Worm (Caenorhabditis elegans) whole organism, midembryonic: Measurements from ENCODE around the gene clec-158.

Experiments
- T22C8.4 ChIP-seq: fragments of 200-800 bp; sonication (Bioruptor generic); IDR thresholded peaks from 2 replicates; pipeline ENCODE4 v1.3.6; 2022; ENCODE audit warnings: missing genetic modification characterization, missing compliant biosample characterization
- flt-1 ChIP-seq: fragments of 200-800 bp; sonication (Bioruptor generic); IDR thresholded peaks from 2 replicates; pipeline ENCODE4 v1.3.6; 2022; ENCODE audit warnings: missing genetic modification characterization, missing compliant biosample characterization
- med-1 ChIP-seq: sonication (generic microtip); optimal IDR thresholded peaks from 2 replicates; lab custom pipeline; 2017; ENCODE audit warnings: missing genetic modification characterization, mild to moderate bottlenecking, missing compliant biosample characterization, antibody characterized with exemption, missing genetic modification reagents; ENCODE audit not compliant: insufficient read depth
- ref-1 ChIP-seq: fragments of 200-800 bp; sonication (Bioruptor generic); conservative IDR thresholded peaks from 2 replicates; pipeline ENCODE4 v1.3.6; 2022; ENCODE audit warnings: missing genetic modification reagents, missing genetic modification characterization, missing compliant biosample characterization
- tab-1 ChIP-seq: fragments of 200-800 bp; sonication (Bioruptor generic); IDR thresholded peaks from 2 replicates; pipeline ENCODE4 v1.3.6; 2022; ENCODE audit warnings: missing genetic modification characterization, missing compliant biosample characterization
- ztf-23 ChIP-seq: fragments of 200-800 bp; sonication (Bioruptor generic); IDR thresholded peaks from 2 replicates; pipeline ENCODE4 v1.3.6; 2022; ENCODE audit warnings: missing genetic modification reagents, missing genetic modification characterization, missing compliant biosample characterization

DNA sequence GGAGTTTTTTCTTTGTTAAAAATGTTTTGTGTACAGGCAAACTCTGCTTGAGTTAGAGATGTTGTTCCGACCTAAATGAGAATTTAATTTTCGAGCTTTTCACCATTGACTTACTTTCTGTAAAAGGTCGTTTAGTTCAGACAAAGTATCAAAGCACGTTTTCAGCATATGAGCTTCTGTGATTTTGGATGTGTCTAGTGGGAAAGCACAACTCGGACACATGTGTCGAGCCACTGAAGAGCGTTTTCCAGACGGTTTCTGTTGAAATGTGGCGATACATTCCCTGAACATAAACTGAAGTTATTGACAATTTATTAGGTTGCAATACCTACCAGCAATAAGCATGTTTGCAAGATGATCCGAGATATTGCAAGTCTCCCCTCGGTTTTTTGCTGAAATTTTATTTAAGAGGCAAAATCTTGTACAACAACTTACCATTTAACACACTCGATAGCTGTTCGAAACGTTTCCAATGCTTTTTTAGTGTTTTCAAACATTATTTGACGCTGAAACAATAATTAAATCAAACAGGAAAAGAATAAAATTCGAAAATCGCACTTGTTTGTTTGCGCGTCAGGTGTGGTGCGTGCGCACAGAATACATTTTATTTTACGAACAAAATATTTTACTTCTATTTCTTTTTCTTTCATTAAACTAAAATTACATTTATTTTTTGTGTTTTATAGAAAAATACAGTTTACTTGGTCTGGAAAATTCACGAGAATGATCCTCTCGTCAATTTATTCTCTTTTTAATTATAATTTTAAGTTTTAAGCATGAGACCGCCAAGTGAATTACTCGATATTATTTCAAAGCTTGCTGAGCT, 29.8 kb upstream of the clec-158 start, which contains the start of the genes brd-1 and K04C2.2:
- TF ChIP-seq ref-1 (GFP tag; lab: Robert Waterston, UW): no peak
- no peak for TF ChIP-seq flt-1 (GFP tag; lab: Robert Waterston, UW)
- TF ChIP-seq T22C8.4: no peak
- TF ChIP-seq ztf-23 (GFP tag; lab: Robert Waterston, UW): no peak
- no peak for TF ChIP-seq med-1
- no peak for TF ChIP-seq tab-1 (GFP tag; lab: Robert Waterston, UW)
